Fruit fly (Drosophila melanogaster) whole organism, prepupa: Measurements from ENCODE around the gene Helz.

Experiments
- Blimp-1 ChIP-seq: fragments of 200-800 bp; sonication (Bioruptor generic); optimal IDR thresholded peaks from 3 replicates; lab custom pipeline; 2017; ENCODE audit warnings: missing biosample characterization, missing genetic modification characterization, mild to moderate bottlenecking, moderate library complexity, missing genetic modification reagents
- CG10631 ChIP-seq: fragments of 200-800 bp; sonication (Bioruptor generic); optimal IDR thresholded peaks from 2 replicates; lab custom pipeline; 2016; ENCODE audit warnings: missing biosample characterization, missing genetic modification characterization
- CG11294 ChIP-seq: fragments of 200-800 bp; sonication (Bioruptor generic); IDR thresholded peaks from 2 replicates; pipeline ENCODE4 v1.3.6; 2022; ENCODE audit warnings: missing biosample characterization, missing genetic modification characterization
- CG11762 ChIP-seq: fragments of 200-800 bp; sonication (Bioruptor generic); optimal IDR thresholded peaks from 3 replicates; lab custom pipeline; 2016; ENCODE audit warnings: missing biosample characterization, missing genetic modification characterization; ENCODE audit not compliant: insufficient read depth
- CG11902 ChIP-seq: fragments of 200-800 bp; sonication (Bioruptor generic); optimal IDR thresholded peaks from 3 replicates; lab custom pipeline; 2016; ENCODE audit warnings: missing biosample characterization, missing genetic modification characterization
- CG15336 ChIP-seq: fragments of 200-800 bp; sonication (Bioruptor generic); IDR thresholded peaks from 2 replicates; pipeline ENCODE4 v1.3.6; 2022; ENCODE audit warnings: missing biosample characterization, missing genetic modification characterization
- CG16779 ChIP-seq: fragments of 200-800 bp; sonication (Bioruptor generic); optimal IDR thresholded peaks from 3 replicates; lab custom pipeline; 2017; ENCODE audit warnings: missing biosample characterization, mild to moderate bottlenecking, missing genetic modification characterization
- CG31627 ChIP-seq: fragments of 200-800 bp; sonication (Bioruptor generic); optimal IDR thresholded peaks from 3 replicates; lab custom pipeline; 2016; ENCODE audit warnings: missing biosample characterization, missing genetic modification characterization
- CG4318 ChIP-seq: fragments of 200-800 bp; sonication (Bioruptor generic); optimal IDR thresholded peaks from 3 replicates; lab custom pipeline; 2017; ENCODE audit warnings: missing biosample characterization, mild to moderate bottlenecking, missing genetic modification characterization
- CG6163 ChIP-seq: fragments of 200-800 bp; sonication (Bioruptor generic); IDR thresholded peaks from 3 replicates; pipeline ENCODE4 v1.3.6; 2022; ENCODE audit warnings: missing biosample characterization, missing genetic modification characterization
- CG6276 ChIP-seq: fragments of 200-800 bp; sonication (Bioruptor generic); optimal IDR thresholded peaks from 2 replicates; lab custom pipeline; 2017; ENCODE audit warnings: missing biosample characterization, mild to moderate bottlenecking, missing genetic modification characterization
- CG6808 ChIP-seq: fragments of 200-800 bp; sonication (Bioruptor generic); optimal IDR thresholded peaks from 3 replicates; lab custom pipeline; 2017; ENCODE audit warnings: missing biosample characterization, missing genetic modification characterization, mild to moderate bottlenecking, moderate library complexity, missing genetic modification reagents
- CG6854 ChIP-seq: fragments of 200-800 bp; sonication (Bioruptor generic); optimal IDR thresholded peaks from 2 replicates; lab custom pipeline; 2017; ENCODE audit warnings: missing biosample characterization, mild to moderate bottlenecking, missing genetic modification characterization
- CG7368 ChIP-seq: fragments of 200-800 bp; sonication (Bioruptor generic); optimal IDR thresholded peaks from 3 replicates; lab custom pipeline; 2016; ENCODE audit warnings: missing biosample characterization, missing genetic modification characterization
- CG8319 ChIP-seq: fragments of 200-800 bp; sonication (Bioruptor generic); optimal IDR thresholded peaks from 3 replicates; lab custom pipeline; 2016; ENCODE audit warnings: missing biosample characterization, missing genetic modification characterization
- CG8632 ChIP-seq: fragments of 200-800 bp; sonication (Bioruptor generic); optimal IDR thresholded peaks from 3 replicates; lab custom pipeline; 2016; ENCODE audit warnings: missing biosample characterization, missing genetic modification characterization
- CG9139 ChIP-seq: fragments of 200-800 bp; sonication (Bioruptor generic); optimal IDR thresholded peaks from 3 replicates; lab custom pipeline; 2017; ENCODE audit warnings: missing biosample characterization, mild to moderate bottlenecking, missing genetic modification characterization
- Eip75B ChIP-seq: fragments of 200-800 bp; sonication (Bioruptor generic); optimal IDR thresholded peaks from 3 replicates; lab custom pipeline; 2016; ENCODE audit warnings: missing biosample characterization, missing genetic modification characterization
- Eip78C ChIP-seq: fragments of 200-800 bp; sonication (Bioruptor generic); peaks from one replicate; lab custom pipeline; 2016; ENCODE audit warnings: missing biosample characterization, missing genetic modification characterization
- Eip93F ChIP-seq: fragments of 200-800 bp; sonication (Bioruptor generic); optimal IDR thresholded peaks from 2 replicates; lab custom pipeline; 2016; ENCODE audit warnings: missing biosample characterization, mild to moderate bottlenecking, missing genetic modification characterization
- Ets21C ChIP-seq: fragments of 200-800 bp; sonication (Bioruptor generic); optimal IDR thresholded peaks from 3 replicates; lab custom pipeline; 2016; ENCODE audit warnings: missing biosample characterization, missing genetic modification characterization
- Ets96B ChIP-seq: fragments of 200-800 bp; optimal IDR thresholded peaks from 2 replicates; lab custom pipeline; 2019; ENCODE audit warnings: missing biosample characterization, mild to moderate bottlenecking, missing genetic modification characterization, moderate library complexity
- Hr39 ChIP-seq: fragments of 200-800 bp; sonication (Bioruptor generic); optimal IDR thresholded peaks from 2 replicates; lab custom pipeline; 2016; ENCODE audit warnings: missing biosample characterization, missing genetic modification characterization
- Lpt ChIP-seq: fragments of 200-800 bp; sonication (Bioruptor generic); optimal IDR thresholded peaks from 3 replicates; lab custom pipeline; 2016; ENCODE audit warnings: missing biosample characterization, missing genetic modification characterization
- Met ChIP-seq: fragments of 200-800 bp; sonication (Bioruptor generic); optimal IDR thresholded peaks from 3 replicates; lab custom pipeline; 2016; ENCODE audit warnings: missing biosample characterization, missing genetic modification characterization
- OdsH ChIP-seq: fragments of 200-800 bp; sonication (Bioruptor generic); optimal IDR thresholded peaks from 3 replicates; lab custom pipeline; 2016; ENCODE audit warnings: missing biosample characterization, missing genetic modification characterization
- Sox102F ChIP-seq: fragments of 200-800 bp; sonication (Bioruptor generic); optimal IDR thresholded peaks from 2 replicates; lab custom pipeline; 2016; ENCODE audit warnings: missing biosample characterization, mild to moderate bottlenecking, missing genetic modification characterization
- cyc ChIP-seq: fragments of 200-800 bp; sonication (Bioruptor generic); optimal IDR thresholded peaks from 3 replicates; lab custom pipeline; 2016; ENCODE audit warnings: missing biosample characterization, missing genetic modification characterization
- dac ChIP-seq: fragments of 200-800 bp; sonication (Bioruptor generic); optimal IDR thresholded peaks from 2 replicates; lab custom pipeline; 2017; ENCODE audit warnings: missing biosample characterization, mild to moderate bottlenecking, missing genetic modification characterization
- esn ChIP-seq: fragments of 200-800 bp; sonication (Bioruptor generic); optimal IDR thresholded peaks from 2 replicates; lab custom pipeline; 2016; ENCODE audit warnings: missing biosample characterization, mild to moderate bottlenecking, missing genetic modification characterization, moderate library complexity
- fd59A ChIP-seq: fragments of 200-800 bp; sonication (Bioruptor generic); optimal IDR thresholded peaks from 2 replicates; lab custom pipeline; 2017; ENCODE audit warnings: missing biosample characterization, mild to moderate bottlenecking, missing genetic modification characterization, missing genetic modification reagents
- fd85E ChIP-seq: fragments of 200-800 bp; sonication (Bioruptor generic); optimal IDR thresholded peaks from 3 replicates; lab custom pipeline; 2016; ENCODE audit warnings: missing biosample characterization, missing genetic modification characterization
- fkh ChIP-seq: fragments of 200-800 bp; sonication (Bioruptor generic); optimal IDR thresholded peaks from 3 replicates; lab custom pipeline; 2017; ENCODE audit warnings: missing biosample characterization, mild to moderate bottlenecking, missing genetic modification characterization, moderate library complexity
- lz ChIP-seq: fragments of 200-800 bp; sonication (Bioruptor generic); optimal IDR thresholded peaks from 3 replicates; lab custom pipeline; 2016; ENCODE audit warnings: missing biosample characterization, missing genetic modification characterization
- net ChIP-seq: fragments of 200-800 bp; sonication (Bioruptor generic); optimal IDR thresholded peaks from 3 replicates; lab custom pipeline; 2016; ENCODE audit warnings: missing biosample characterization, missing genetic modification characterization
- pdm3 ChIP-seq: fragments of 200-800 bp; sonication (Bioruptor generic); optimal IDR thresholded peaks from 3 replicates; lab custom pipeline; 2016; ENCODE audit warnings: missing biosample characterization, missing genetic modification characterization
- ss ChIP-seq, 2 experiments: fragments of 200-800 bp; sonication (Bioruptor generic); optimal IDR thresholded peaks; 2 replicates in 1 of 2; 3 replicates in 1 of 2; lab custom pipeline; 2017 to 2018; ENCODE audit warnings: mild to moderate bottlenecking in 2 of 2, missing biosample characterization in 2 of 2, missing genetic modification characterization in 2 of 2, moderate library complexity in 1 of 2
- svp ChIP-seq: fragments of 200-800 bp; sonication (Bioruptor generic); peaks from one replicate; lab custom pipeline; 2016; ENCODE audit warnings: missing biosample characterization, missing genetic modification characterization
- topi ChIP-seq: fragments of 200-800 bp; sonication (Bioruptor generic); optimal IDR thresholded peaks from 3 replicates; lab custom pipeline; 2016; ENCODE audit warnings: missing biosample characterization, missing genetic modification characterization
- vri ChIP-seq: fragments of 200-800 bp; sonication (Bioruptor generic); optimal IDR thresholded peaks from 3 replicates; lab custom pipeline; 2016; ENCODE audit warnings: missing biosample characterization, mild to moderate bottlenecking, missing genetic modification characterization

Helz gene

DNA sequence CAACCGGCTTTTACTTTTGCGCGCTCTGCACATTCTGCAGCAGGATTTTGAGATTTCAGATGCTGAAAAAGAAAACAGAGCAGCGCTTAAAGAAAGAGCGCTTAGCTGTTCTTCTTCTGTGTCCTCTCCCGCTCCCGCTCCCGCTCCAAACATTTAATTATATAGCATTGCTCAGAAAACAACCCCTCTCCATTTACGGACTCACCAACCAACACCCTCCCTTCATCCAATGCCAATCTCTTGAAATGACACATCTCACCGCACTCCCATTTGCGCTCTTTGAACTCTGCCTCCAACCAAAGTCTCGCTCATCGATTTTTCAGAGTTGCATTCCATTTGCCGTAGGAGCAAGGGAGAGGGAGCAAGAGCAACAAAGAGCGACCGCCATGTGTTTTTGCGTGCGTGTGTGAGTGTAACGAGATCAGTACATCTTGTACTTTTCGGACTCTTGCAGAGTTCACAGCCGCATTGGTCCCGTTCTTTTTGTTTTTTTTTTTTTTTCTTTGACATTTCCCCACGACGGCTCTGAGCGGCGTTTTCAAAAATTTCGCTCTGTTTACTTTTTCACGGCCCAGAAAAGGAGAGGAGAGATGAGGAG, 34.6 kb upstream of the Helz start (continued):
- TF ChIP-seq svp (GFP tag; lab: Kevin White, UChicago) = peak; percentile 99
- no peak for TF ChIP-seq pdm3 (GFP tag; lab: Kevin White, UChicago)
- TF ChIP-seq CG6163 (GFP tag; lab: Robert Waterston, UW) = peak; percentile 71
- peak; percentile 42 for TF ChIP-seq Eip75B (GFP tag; lab: Kevin White, UChicago)
- TF ChIP-seq dac (GFP tag; lab: Kevin White, UChicago) = no peak
- peak; percentile 8 for TF ChIP-seq CG6854 (GFP tag; lab: Kevin White, UChicago)
- no peak for TF ChIP-seq CG4318 (GFP tag; lab: Kevin White, UChicago)
- no peak for TF ChIP-seq CG11902 (GFP tag; lab: Kevin White, UChicago)
- TF ChIP-seq ss (GFP tag; optimal IDR thresholded peaks at IDR 0.05; lab: Kevin White, UChicago) = peak; percentile 74 to 80
- TF ChIP-seq CG6808 (GFP tag; lab: Kevin White, UChicago) = peak; percentile 63
- no peak for TF ChIP-seq OdsH (GFP tag; lab: Kevin White, UChicago)
- no peak for TF ChIP-seq Eip93F (GFP tag; lab: Kevin White, UChicago)
- peak; percentile 59 for TF ChIP-seq vri
- no peak for TF ChIP-seq CG31627 (GFP tag; lab: Kevin White, UChicago)
- peak; percentile 29 for TF ChIP-seq fkh
- TF ChIP-seq CG15336 = 0 out of 2 replicates have a peak, but pooled peaks have one; percentile 32
- no peak for TF ChIP-seq Ets96B (tag; lab: Kevin White, UChicago)
- peak; percentile 80 for TF ChIP-seq Eip78C (GFP tag; lab: Kevin White, UChicago)
- TF ChIP-seq topi = no peak
- peak; percentile 38 for TF ChIP-seq Lpt (GFP tag; lab: Kevin White, UChicago)
- no peak for TF ChIP-seq cyc
- no peak for TF ChIP-seq CG8319 (GFP tag; lab: Kevin White, UChicago)
- TF ChIP-seq fd85E (GFP tag; lab: Kevin White, UChicago) = peak; percentile 74
- no peak for TF ChIP-seq fd59A (GFP tag; lab: Kevin White, UChicago)
- TF ChIP-seq CG11294 (GFP tag; lab: Robert Waterston, UW) = no peak
- TF ChIP-seq net (GFP tag; lab: Kevin White, UChicago) = peak; percentile 28
- no peak for TF ChIP-seq Ets21C (GFP tag; lab: Kevin White, UChicago)
- no peak for TF ChIP-seq Hr39 (GFP tag; lab: Kevin White, UChicago)
- TF ChIP-seq CG6276 (GFP tag; lab: Kevin White, UChicago) = peak; percentile 44
- TF ChIP-seq CG9139 = peak; percentile 69
- no peak for TF ChIP-seq CG16779 (tag; lab: Kevin White, UChicago)
- no peak for TF ChIP-seq CG7368 (GFP tag; lab: Kevin White, UChicago)
- TF ChIP-seq Met (GFP tag; lab: Kevin White, UChicago) = no peak
- TF ChIP-seq CG8632 (GFP tag; lab: Kevin White, UChicago) = peak; percentile 4
- no peak for TF ChIP-seq CG10631
- no peak for TF ChIP-seq Blimp-1 (GFP tag; lab: Kevin White, UChicago)
- TF ChIP-seq Sox102F (GFP tag; lab: Kevin White, UChicago) = no peak
- no peak for TF ChIP-seq lz (GFP tag; lab: Kevin White, UChicago)
- peak; percentile 21 for TF ChIP-seq esn (GFP tag; lab: Kevin White, UChicago)
- peak; percentile 5 for TF ChIP-seq CG11762
